Worm (Caenorhabditis elegans): ENCODE data around the gene C13A2.12.

DNA sequence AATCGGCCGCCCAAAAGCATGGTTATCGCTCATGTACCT lies 22.2 kb upstream of the C13A2.12 start, which contains the start of gene hpo-9:
- TF ChIP-seq nhr-12 (tag; optimal IDR thresholded peaks at IDR 0.05) (no peak), aly-2 (tag; optimal IDR thresholded peaks at IDR 0.05) (no peak), nhr-11 (tag; optimal IDR thresholded peaks at IDR 0.05) (no peak), unc-55 (GFP tag; optimal IDR thresholded peaks at IDR 0.05) (no peak), ztf-11 (tag; optimal IDR thresholded peaks at IDR 0.05) (no peak), ztf-4 (tag; optimal IDR thresholded peaks at IDR 0.05) (no peak), unc-62 (GFP tag; optimal IDR thresholded peaks at IDR 0.05) (no peak), ama-1 (optimal IDR thresholded peaks at IDR 0.05) (no peak)

Measured in whole organism, L2 larva.